Worm (Caenorhabditis elegans): ENCODE data around the gene lys-4.

ce11 chrIV:11597079-11597478 lies 25.9 kb downstream of the lys-4 start:
- TF ChIP-seq hmbx-1 (tag; optimal IDR thresholded peaks at IDR 0.05) (no peak), B0310.2 (tag; optimal IDR thresholded peaks at IDR 0.05) (no peak), aly-1 (tag; optimal IDR thresholded peaks at IDR 0.05) (no peak), tra-4 (tag; optimal IDR thresholded peaks at IDR 0.05) (no peak), hmg-4 (GFP tag; optimal IDR thresholded peaks at IDR 0.05) (no peak), ets-7 (tag; optimal IDR thresholded peaks at IDR 0.05) (no peak), ama-1 (optimal IDR thresholded peaks at IDR 0.05) (no peak), flt-1 (GFP tag; IDR thresholded peaks at IDR 0.05) (no peak), hnd-1 (tag; optimal IDR thresholded peaks at IDR 0.05) (no peak), tbx-11 (GFP tag; IDR thresholded peaks at IDR 0.05) (no peak), F13C5.2 (tag; optimal IDR thresholded peaks at IDR 0.05) (no peak), pes-1 (GFP tag; IDR thresholded peaks at IDR 0.05) (no peak), ceh-13 (GFP tag; optimal IDR thresholded peaks at IDR 0.05) (no peak), tbx-37 (GFP tag; conservative IDR thresholded peaks at IDR 0.05) (no peak)
